Worm (Caenorhabditis elegans) whole organism, late embryonic: Measurements from ENCODE around the gene exos-9.
A peak's percentile ranks its signal among the peaks of the same experiment; 100 is the strongest.

ENCODE experiments used
- C08G9.2 ChIP-seq: sonication (generic microtip); optimal IDR thresholded peaks from 2 replicates; lab custom pipeline; 2016; ENCODE audit warnings: mild to moderate bottlenecking, missing genetic modification characterization, moderate library complexity, missing compliant biosample characterization
- C38D4.7 ChIP-seq: fragments of 200-800 bp; sonication (Bioruptor generic); optimal IDR thresholded peaks from 2 replicates; lab custom pipeline; 2018; ENCODE audit warnings: mild to moderate bottlenecking, missing genetic modification characterization, moderate library complexity, missing compliant biosample characterization
- K09A11.1 ChIP-seq: sonication (generic microtip); optimal IDR thresholded peaks from 2 replicates; lab custom pipeline; 2017; ENCODE audit warnings: antibody characterized with exemption, mild to moderate bottlenecking, missing genetic modification characterization, missing compliant biosample characterization; ENCODE audit not compliant: insufficient read depth
- Y22D7AL.16 ChIP-seq: sonication (generic microtip); optimal IDR thresholded peaks from 2 replicates; lab custom pipeline; 2016; ENCODE audit warnings: missing genetic modification characterization, missing compliant biosample characterization
- ahr-1 ChIP-seq: sonication (generic microtip); optimal IDR thresholded peaks from 2 replicates; lab custom pipeline; 2016; ENCODE audit warnings: missing genetic modification characterization, missing compliant biosample characterization
- ceh-14 ChIP-seq: sonication (generic microtip); optimal IDR thresholded peaks from 2 replicates; lab custom pipeline; 2016; ENCODE audit warnings: missing genotype, missing genetic modification characterization, missing compliant biosample characterization
- ceh-18 ChIP-seq: sonication (generic microtip); optimal IDR thresholded peaks from 2 replicates; lab custom pipeline; 2016; ENCODE audit warnings: missing genetic modification characterization, missing compliant biosample characterization
- ceh-2 ChIP-seq: sonication (generic microtip); optimal IDR thresholded peaks from 2 replicates; lab custom pipeline; 2016; ENCODE audit warnings: missing genotype, missing genetic modification characterization, missing compliant biosample characterization
- ceh-22 ChIP-seq: sonication (generic microtip); optimal IDR thresholded peaks from 2 replicates; lab custom pipeline; 2017; ENCODE audit warnings: missing biosample characterization, missing genetic modification characterization
- ceh-30 ChIP-seq: fragments of 150-350 bp; optimal IDR thresholded peaks from 2 replicates; lab custom pipeline; 2014; ENCODE audit warnings: missing biosample characterization, missing genetic modification characterization
- ceh-31 ChIP-seq: sonication (generic microtip); optimal IDR thresholded peaks from 2 replicates; lab custom pipeline; 2016; ENCODE audit warnings: missing genetic modification characterization, missing compliant biosample characterization
- ceh-48 ChIP-seq: sonication (generic microtip); optimal IDR thresholded peaks from 2 replicates; lab custom pipeline; 2016; ENCODE audit warnings: missing genetic modification characterization, inconsistent platforms, missing compliant biosample characterization
- ceh-9 ChIP-seq: sonication (generic microtip); optimal IDR thresholded peaks from 2 replicates; lab custom pipeline; 2016; ENCODE audit warnings: mild to moderate bottlenecking, missing genetic modification characterization, inconsistent platforms, missing compliant biosample characterization
- che-1 ChIP-seq: sonication (generic microtip); optimal IDR thresholded peaks from 2 replicates; lab custom pipeline; 2016; ENCODE audit warnings: mild to moderate bottlenecking, missing genetic modification characterization, missing compliant biosample characterization
- dmd-4 ChIP-seq: sonication (generic microtip); optimal IDR thresholded peaks from 2 replicates; lab custom pipeline; 2016; ENCODE audit warnings: borderline replicate concordance, missing genetic modification characterization, missing compliant biosample characterization
- dve-1 ChIP-seq: sonication (generic microtip); optimal IDR thresholded peaks from 2 replicates; lab custom pipeline; 2017; ENCODE audit warnings: antibody characterized with exemption, mild to moderate bottlenecking, missing genetic modification characterization, missing compliant biosample characterization
- elt-2 ChIP-seq: sonication (generic microtip); optimal IDR thresholded peaks from 2 replicates; lab custom pipeline; 2016; ENCODE audit warnings: missing genetic modification reagents, missing genetic modification characterization, missing compliant biosample characterization
- eyg-1 ChIP-seq: sonication (generic microtip); optimal IDR thresholded peaks from 2 replicates; lab custom pipeline; 2016; ENCODE audit warnings: missing genotype, missing genetic modification characterization, missing compliant biosample characterization
- fax-1 ChIP-seq: sonication (generic microtip); optimal IDR thresholded peaks from 2 replicates; lab custom pipeline; 2016; ENCODE audit warnings: missing genotype, missing genetic modification characterization, missing compliant biosample characterization
- fkh-10 ChIP-seq: fragments of 150-350 bp; optimal IDR thresholded peaks from 2 replicates; lab custom pipeline; 2014; ENCODE audit warnings: missing biosample characterization, missing genetic modification reagents, missing genetic modification characterization
- fkh-6 ChIP-seq: sonication (generic microtip); optimal IDR thresholded peaks from 2 replicates; lab custom pipeline; 2016; ENCODE audit warnings: missing genetic modification characterization, missing compliant biosample characterization
- hlh-13 ChIP-seq: fragments of 200-800 bp; sonication (Bioruptor generic); optimal IDR thresholded peaks from 2 replicates; lab custom pipeline; 2018; ENCODE audit warnings: mild to moderate bottlenecking, missing genetic modification characterization, missing compliant biosample characterization
- hlh-15 ChIP-seq: sonication (generic microtip); optimal IDR thresholded peaks from 2 replicates; lab custom pipeline; 2016; ENCODE audit warnings: missing genetic modification characterization, missing compliant biosample characterization
- hlh-30 ChIP-seq: sonication (generic microtip); optimal IDR thresholded peaks from 2 replicates; lab custom pipeline; 2017; ENCODE audit warnings: antibody characterized with exemption, missing genetic modification characterization, missing compliant biosample characterization; ENCODE audit not compliant: insufficient read depth
- hlh-6 ChIP-seq: sonication (generic microtip); optimal IDR thresholded peaks from 2 replicates; lab custom pipeline; 2016; ENCODE audit warnings: missing genotype, missing genetic modification characterization, missing compliant biosample characterization
- hlh-8 ChIP-seq: sonication (generic microtip); optimal IDR thresholded peaks from 2 replicates; lab custom pipeline; 2016; ENCODE audit warnings: missing genotype, missing genetic modification characterization, missing compliant biosample characterization
- lin-11 ChIP-seq: fragments of 200-800 bp; sonication (Bioruptor generic); optimal IDR thresholded peaks from 2 replicates; lab custom pipeline; 2018; ENCODE audit warnings: mild to moderate bottlenecking, missing genetic modification characterization, missing compliant biosample characterization
- madf-2 ChIP-seq: sonication (generic microtip); optimal IDR thresholded peaks from 2 replicates; lab custom pipeline; 2017; ENCODE audit warnings: missing genetic modification characterization, missing compliant biosample characterization
- nfya-1 ChIP-seq: sonication (generic microtip); optimal IDR thresholded peaks from 2 replicates; lab custom pipeline; 2017; ENCODE audit warnings: missing genetic modification characterization, mild to moderate bottlenecking, missing compliant biosample characterization, antibody characterized with exemption, moderate library complexity
- nhr-11 ChIP-seq: fragments of 150-350 bp; optimal IDR thresholded peaks from 2 replicates; lab custom pipeline; 2014; ENCODE audit warnings: missing biosample characterization, missing genetic modification characterization
- nhr-232 ChIP-seq: sonication (generic microtip); optimal IDR thresholded peaks from 2 replicates; lab custom pipeline; 2016; ENCODE audit warnings: missing genetic modification characterization, missing compliant biosample characterization
- odd-2 ChIP-seq: sonication (generic microtip); optimal IDR thresholded peaks from 2 replicates; lab custom pipeline; 2017; ENCODE audit warnings: antibody characterized with exemption, mild to moderate bottlenecking, missing genetic modification characterization, missing compliant biosample characterization
- pag-3 ChIP-seq: sonication (generic microtip); optimal IDR thresholded peaks from 2 replicates; lab custom pipeline; 2016; ENCODE audit warnings: missing compliant biosample characterization, missing genetic modification characterization, borderline replicate concordance
- pat-9 ChIP-seq: fragments of 200-800 bp; sonication (Bioruptor generic); optimal IDR thresholded peaks from 2 replicates; lab custom pipeline; 2018; ENCODE audit warnings: mild to moderate bottlenecking, missing genetic modification characterization, moderate library complexity, missing compliant biosample characterization
- pax-1 ChIP-seq: fragments of 150-350 bp; optimal IDR thresholded peaks from 2 replicates; lab custom pipeline; 2014; ENCODE audit warnings: missing biosample characterization, missing genetic modification characterization
- pha-2 ChIP-seq: sonication (generic microtip); optimal IDR thresholded peaks from 2 replicates; lab custom pipeline; 2017; ENCODE audit warnings: mild to moderate bottlenecking, missing genetic modification characterization, missing compliant biosample characterization
- pros-1 ChIP-seq: fragments of 150-350 bp; optimal IDR thresholded peaks from 2 replicates; lab custom pipeline; 2014; ENCODE audit warnings: missing biosample characterization, missing genetic modification reagents, missing genetic modification characterization
- rnt-1 ChIP-seq: sonication (generic microtip); optimal IDR thresholded peaks from 2 replicates; lab custom pipeline; 2016; ENCODE audit warnings: missing genetic modification characterization, missing compliant biosample characterization
- sdc-2 ChIP-seq: sonication (generic microtip); optimal IDR thresholded peaks from 2 replicates; lab custom pipeline; 2016; ENCODE audit warnings: missing genotype, missing genetic modification characterization, missing compliant biosample characterization
- sox-2 ChIP-seq: fragments of 200-800 bp; sonication (Bioruptor generic); IDR thresholded peaks from 2 replicates; pipeline ENCODE4 v1.3.6; 2022; ENCODE audit warnings: missing genetic modification reagents, missing genetic modification characterization, missing compliant biosample characterization
- sox-4 ChIP-seq: sonication (generic microtip); optimal IDR thresholded peaks from 2 replicates; lab custom pipeline; 2017; ENCODE audit warnings: mild to moderate bottlenecking, missing genetic modification characterization, inconsistent platforms, missing compliant biosample characterization
- syd-9 ChIP-seq: sonication (generic microtip); optimal IDR thresholded peaks from 2 replicates; lab custom pipeline; 2016; ENCODE audit warnings: mild to moderate bottlenecking, missing genetic modification characterization, moderate library complexity, missing compliant biosample characterization
- tbx-2 ChIP-seq: sonication (generic microtip); optimal IDR thresholded peaks from 2 replicates; lab custom pipeline; 2016; ENCODE audit warnings: missing genetic modification characterization, missing compliant biosample characterization
- unc-3 ChIP-seq, 2 experiments: fragments of 200-800 bp in 1 of 2; sonication (Bioruptor generic) in 1 of 2; sonication (generic microtip) in 1 of 2; conservative IDR thresholded peaks in 1 of 2; optimal IDR thresholded peaks in 1 of 2; 2 replicates each; pipeline versions ENCODE4 v1.3.6 to Lab custom; 2016 to 2022; ENCODE audit warnings: missing compliant biosample characterization in 2 of 2, missing genetic modification characterization in 2 of 2, missing genetic modification reagents in 1 of 2
- unc-86 ChIP-seq: sonication (generic microtip); optimal IDR thresholded peaks from 2 replicates; lab custom pipeline; 2016; ENCODE audit warnings: missing genetic modification characterization, missing compliant biosample characterization
- ztf-16 ChIP-seq: sonication (generic microtip); optimal IDR thresholded peaks from 2 replicates; lab custom pipeline; 2017; ENCODE audit warnings: missing genetic modification characterization, missing compliant biosample characterization

exos-9 gene

DNA sequence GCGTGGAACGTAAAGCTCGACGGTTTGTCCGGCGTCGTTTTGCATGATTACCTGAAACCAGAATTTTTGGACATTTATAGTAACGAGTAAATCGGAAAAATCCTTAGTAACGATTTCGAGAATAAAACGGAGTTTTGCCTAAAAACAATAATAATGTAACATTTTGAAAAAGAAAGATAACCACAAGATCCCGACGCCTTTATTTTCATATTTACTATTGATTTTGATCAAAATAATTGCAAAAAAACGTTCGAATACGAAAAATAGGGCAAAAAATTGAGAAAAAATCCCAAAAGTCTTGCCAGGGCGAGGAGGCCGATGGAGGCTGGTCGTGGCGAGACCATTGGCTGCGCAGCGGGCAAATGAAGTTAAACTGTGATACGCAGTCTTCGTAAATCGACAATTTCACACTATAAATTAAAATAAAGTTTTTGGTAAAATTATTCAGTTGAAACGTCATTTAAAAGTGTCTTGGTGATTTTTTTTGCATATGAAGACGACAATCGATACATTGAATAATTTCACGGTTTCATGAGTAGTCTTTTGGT lies 8.2 kb downstream of the exos-9 start, which contains the start of gene rps-21 (continued):
- TF ChIP-seq ceh-14 (tag; lab: Kevin White, UChicago) (peak; percentile 6), sox-2 (GFP tag; lab: Robert Waterston, UW) (no peak), ahr-1 (tag; lab: Kevin White, UChicago) (no peak), ceh-22 (tag; lab: Kevin White, UChicago) (no peak), eyg-1 (tag; lab: Kevin White, UChicago) (no peak), C08G9.2 (tag; lab: Kevin White, UChicago) (no peak), nhr-232 (tag; lab: Kevin White, UChicago) (no peak), rnt-1 (tag; lab: Kevin White, UChicago) (peak; percentile 19), sox-4 (tag; lab: Kevin White, UChicago) (no peak), pat-9 (tag; lab: Kevin White, UChicago) (no peak), ceh-31 (peak; percentile 71), hlh-30 (no peak), fkh-10 (GFP tag; lab: Kevin White, UChicago) (no peak), unc-86 (tag; lab: Kevin White, UChicago) (peak; percentile 22), hlh-6 (no peak), lin-11 (tag; lab: Kevin White, UChicago) (no peak), dve-1 (no peak), ceh-18 (peak; percentile 45), ceh-9 (tag; lab: Kevin White, UChicago) (no peak), fkh-6 (tag; lab: Kevin White, UChicago) (no peak), hlh-13 (GFP tag; lab: Kevin White, UChicago) (no peak), dmd-4 (no peak), syd-9 (tag; lab: Kevin White, UChicago) (no peak), C38D4.7 (no peak), ceh-48 (tag; lab: Kevin White, UChicago) (peak; percentile 19), K09A11.1 (tag; lab: Kevin White, UChicago) (no peak), fax-1 (tag; lab: Kevin White, UChicago) (no peak), pax-1 (tag; lab: Kevin White, UChicago) (no peak), Y22D7AL.16 (tag; lab: Kevin White, UChicago) (no peak), nhr-11 (tag; lab: Kevin White, UChicago) (no peak), tbx-2 (tag; lab: Kevin White, UChicago) (peak; percentile 69), pag-3 (tag; lab: Kevin White, UChicago) (no peak), elt-2 (tag; lab: Kevin White, UChicago) (peak; percentile 21), pros-1 (tag; lab: Kevin White, UChicago) (no peak), hlh-8 (tag; lab: Kevin White, UChicago) (no peak), sdc-2 (tag; lab: Kevin White, UChicago) (no peak), pha-2 (tag; lab: Kevin White, UChicago) (peak; percentile 20), ceh-30 (tag; lab: Kevin White, UChicago) (no peak), madf-2 (no peak), unc-3 (GFP tag; conservative IDR thresholded peaks at IDR 0.05; lab: Robert Waterston, UW) (no peak), unc-3 (tag; optimal IDR thresholded peaks at IDR 0.05; lab: Kevin White, UChicago) (no peak), che-1 (tag; lab: Kevin White, UChicago) (no peak), nfya-1 (tag; lab: Kevin White, UChicago) (peak; percentile 81), odd-2 (tag; lab: Kevin White, UChicago) (no peak), ztf-16 (tag; lab: Kevin White, UChicago) (no peak), ceh-2 (tag; lab: Kevin White, UChicago) (no peak), hlh-15 (no peak)
